Fruit fly (Drosophila melanogaster) whole organism: ENCODE measurements around the gene Ogg1.

Experiments used
- CG8478 ChIP-seq: fragments of >200 bp; optimal IDR thresholded peaks from 2 replicates; lab custom pipeline; 2018; ENCODE audit warnings: inconsistent platforms
- Dll ChIP-seq: fragments of >200 bp; optimal IDR thresholded peaks from 2 replicates; lab custom pipeline; 2017
- EcR ChIP-seq, 2 experiments: fragments of >200 bp; optimal IDR thresholded peaks; 2 replicates each; lab custom pipeline; 2017; ENCODE audit warnings: missing biosample characterization in 2 of 2, missing genetic modification characterization in 2 of 2, missing genetic modification reagents in 2 of 2
- pan ChIP-seq: fragments of >200 bp; optimal IDR thresholded peaks from 2 replicates; lab custom pipeline; 2017
- psq ChIP-seq: fragments of >200 bp; optimal IDR thresholded peaks from 2 replicates; lab custom pipeline; 2017
- usp ChIP-seq: fragments of >200 bp; optimal IDR thresholded peaks from 2 replicates; lab custom pipeline; 2017; ENCODE audit warnings: missing biosample characterization, missing genetic modification characterization, mixed read lengths

The Ogg1 gene

dm6 chrX:8690003-8690402, at the start of gene Ogg1, which contains the start of gene Ppt1:
Gene Ogg1 (plus strand): TSS chrX:8690327.
Gene Ppt1 (minus strand): TSS chrX:8690227.
- TF ChIP-seq Dll (no peak), usp (no peak), pan (lab: Kevin White, UChicago) (no peak), CG8478 (lab: Kevin White, UChicago) (no peak), EcR (GFP tag; optimal IDR thresholded peaks at IDR 0.05; lab: Kevin White, UChicago) (no peak), psq (lab: Kevin White, UChicago) (no peak)

DNA sequence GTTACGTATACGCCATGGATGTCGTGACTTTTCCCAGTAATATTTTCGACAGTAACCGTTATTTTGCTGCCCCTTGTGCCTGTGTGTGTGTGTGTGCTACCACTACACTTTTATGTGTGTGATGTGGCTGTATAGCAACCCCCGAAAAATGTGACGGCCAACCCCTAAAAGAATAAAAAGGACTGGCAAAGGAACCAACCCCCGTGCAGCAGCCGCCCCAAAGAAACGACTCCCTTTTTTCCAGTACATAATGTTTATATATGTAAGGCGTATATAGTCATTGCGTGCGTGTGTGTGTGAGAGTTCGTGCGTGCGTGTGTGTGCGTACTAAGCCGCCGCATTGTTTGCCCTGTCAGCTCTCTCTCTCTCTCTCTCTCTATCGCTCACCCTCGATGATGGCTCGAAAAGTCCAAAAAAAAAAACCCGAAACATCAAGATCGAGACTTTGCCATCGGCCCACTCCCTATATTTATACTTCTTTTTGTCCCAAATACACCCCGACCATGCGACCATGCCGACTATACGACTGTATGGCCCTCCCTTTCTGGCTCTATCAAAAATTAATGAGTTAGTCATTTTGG, 49.4 kb upstream of the Ogg1 start:
- no peak for TF ChIP-seq EcR (GFP tag; optimal IDR thresholded peaks at IDR 0.05; lab: Kevin White, UChicago)
- no peak for TF ChIP-seq CG8478 (lab: Kevin White, UChicago)
- TF ChIP-seq Dll = no peak
- no peak for TF ChIP-seq pan (lab: Kevin White, UChicago)
- no peak for TF ChIP-seq psq (lab: Kevin White, UChicago)
- TF ChIP-seq usp = no peak

DNA sequence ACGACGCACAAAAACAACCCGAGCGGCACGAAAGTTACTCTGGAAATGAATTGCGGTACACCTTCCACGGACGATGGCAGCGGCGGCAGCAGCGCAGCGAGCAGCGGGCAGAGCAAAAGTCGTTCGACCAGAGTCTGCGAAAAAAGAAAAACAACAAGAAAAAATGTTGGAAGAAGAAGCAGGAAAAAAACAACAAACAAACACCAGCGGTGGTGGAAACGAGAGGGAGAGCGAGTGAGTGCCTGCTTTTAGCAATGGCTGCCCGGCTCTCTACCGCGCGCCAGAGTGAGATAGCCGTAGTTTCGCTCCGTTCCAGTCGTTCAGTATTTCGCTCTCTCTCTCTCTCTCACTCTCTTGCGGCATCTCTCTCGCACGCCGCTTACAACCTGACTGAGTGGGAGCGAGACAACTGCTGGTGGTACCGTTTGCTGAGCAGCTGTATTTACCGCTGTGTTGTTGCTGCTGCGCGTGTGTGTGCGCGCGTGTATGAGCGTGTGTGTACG, 39.4 kb upstream of the Ogg1 start, which contains the start of gene oc:
TSS of gene oc (minus strand) at position 51 of the 503 bp plus-strand sequence.
- TF ChIP-seq psq (lab: Kevin White, UChicago) = no peak
- no peak for TF ChIP-seq pan (lab: Kevin White, UChicago)
- no peak for TF ChIP-seq usp
- TF ChIP-seq Dll = peak; percentile 7
- no peak for TF ChIP-seq EcR (GFP tag; optimal IDR thresholded peaks at IDR 0.05; lab: Kevin White, UChicago)
- peak; percentile 100 for TF ChIP-seq CG8478 (lab: Kevin White, UChicago)

dm6 chrX:8653955-8654589, 36.1 kb upstream of the Ogg1 start:
- TF ChIP-seq usp = no peak
- no peak for TF ChIP-seq EcR (GFP tag; optimal IDR thresholded peaks at IDR 0.05; lab: Kevin White, UChicago)
- TF ChIP-seq Dll = no peak
- TF ChIP-seq psq (lab: Kevin White, UChicago) = no peak
- no peak for TF ChIP-seq pan (lab: Kevin White, UChicago)
- TF ChIP-seq CG8478 (lab: Kevin White, UChicago) = no peak

DNA sequence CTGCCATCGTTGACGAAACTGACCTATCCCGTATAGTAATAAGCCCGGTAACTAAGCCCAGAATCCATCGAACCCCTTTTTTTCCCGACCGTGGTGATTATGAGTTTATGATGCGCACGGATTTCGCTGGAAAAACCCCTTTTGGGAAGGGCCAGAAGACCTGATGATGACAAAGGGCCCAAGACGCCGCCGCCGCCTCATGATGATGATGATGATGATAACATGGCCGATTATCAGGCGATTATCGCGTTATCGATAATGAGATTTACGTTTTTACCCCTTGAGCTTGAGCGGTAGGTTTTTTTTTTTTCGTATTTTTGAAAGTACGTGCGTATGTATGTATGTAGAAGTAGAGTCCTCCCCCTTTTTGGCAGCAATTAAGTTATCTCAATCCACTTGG, 34.9 kb upstream of the Ogg1 start:
- TF ChIP-seq psq (lab: Kevin White, UChicago) (no peak), EcR (GFP tag; optimal IDR thresholded peaks at IDR 0.05; lab: Kevin White, UChicago) (no peak), CG8478 (lab: Kevin White, UChicago) (no peak), Dll (no peak), usp (no peak), pan (lab: Kevin White, UChicago) (no peak)

dm6 chrX:8656550-8657431, 33.3 kb upstream of the Ogg1 start:
- TF ChIP-seq psq (lab: Kevin White, UChicago) (no peak), CG8478 (lab: Kevin White, UChicago) (no peak), usp (no peak), Dll (no peak), pan (lab: Kevin White, UChicago) (no peak), EcR (GFP tag; optimal IDR thresholded peaks at IDR 0.05; lab: Kevin White, UChicago) (no peak)

DNA sequence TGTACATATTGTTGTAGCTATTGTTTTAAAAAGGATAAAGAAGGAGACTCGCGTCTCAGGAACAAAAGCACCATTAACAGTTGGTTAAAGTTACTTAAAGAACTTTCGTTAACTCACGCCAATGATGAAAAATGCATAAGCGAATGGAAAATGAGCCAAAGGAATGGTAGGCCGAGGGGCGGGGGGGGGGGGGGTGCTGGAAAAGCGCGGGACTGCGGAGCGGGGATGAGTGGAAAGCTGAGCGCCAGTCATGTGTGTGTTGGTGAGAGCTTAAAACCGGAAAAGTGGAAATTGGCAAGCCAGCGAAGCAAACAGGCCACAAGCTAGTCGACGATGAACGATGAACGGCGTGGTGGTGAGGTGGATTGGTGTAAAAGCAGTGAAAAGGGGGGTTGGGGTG, 32.1 kb upstream of the Ogg1 start:
- TF ChIP-seq psq (lab: Kevin White, UChicago) = no peak
- no peak for TF ChIP-seq Dll
- TF ChIP-seq CG8478 (lab: Kevin White, UChicago) = no peak
- no peak for TF ChIP-seq usp
- TF ChIP-seq pan (lab: Kevin White, UChicago) = no peak
- TF ChIP-seq EcR (GFP tag; optimal IDR thresholded peaks at IDR 0.05; lab: Kevin White, UChicago) = no peak

dm6 chrX:8660354-8660753, 29.8 kb upstream of the Ogg1 start:
- no peak for TF ChIP-seq pan (lab: Kevin White, UChicago)
- TF ChIP-seq psq (lab: Kevin White, UChicago) = no peak
- no peak for TF ChIP-seq Dll

- TF ChIP-seq Dll = peak; percentile 57
- no peak for TF ChIP-seq EcR (GFP tag; optimal IDR thresholded peaks at IDR 0.05; lab: Kevin White, UChicago)
- no peak for TF ChIP-seq CG8478 (lab: Kevin White, UChicago)
Measured at dm6 chrX:8661162-8661807, 28.8 kb upstream of the Ogg1 start.

DNA sequence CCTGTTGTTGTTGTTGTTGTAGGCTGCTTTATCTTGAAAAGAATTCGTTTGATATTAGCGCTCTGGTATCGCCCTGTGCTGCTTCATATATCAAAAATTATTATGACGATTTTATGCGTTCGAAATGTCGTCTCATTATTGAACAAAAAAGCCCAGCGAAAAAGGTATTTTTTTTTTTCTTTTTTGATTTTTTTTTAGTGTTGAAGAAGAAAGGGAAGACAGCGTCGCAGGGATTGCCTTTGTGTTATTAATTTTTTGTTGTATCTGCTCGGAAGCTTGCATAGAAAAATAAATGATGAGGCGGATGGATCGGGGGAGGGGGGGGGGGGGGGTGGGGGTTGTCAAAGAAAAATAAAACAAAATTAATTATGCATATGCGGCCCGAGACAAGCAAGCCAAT, 27.9 kb upstream of the Ogg1 start:
- TF ChIP-seq pan (lab: Kevin White, UChicago) (no peak), CG8478 (lab: Kevin White, UChicago) (no peak), Dll (no peak), EcR (GFP tag; optimal IDR thresholded peaks at IDR 0.05; lab: Kevin White, UChicago) (no peak), psq (lab: Kevin White, UChicago) (no peak), usp (no peak)

dm6 chrX:8663795-8664194, 26.3 kb upstream of the Ogg1 start:
- no peak for TF ChIP-seq psq (lab: Kevin White, UChicago)
- no peak for TF ChIP-seq EcR (GFP tag; optimal IDR thresholded peaks at IDR 0.05; lab: Kevin White, UChicago)
- TF ChIP-seq CG8478 (lab: Kevin White, UChicago) = no peak
- no peak for TF ChIP-seq usp
- no peak for TF ChIP-seq Dll
- no peak for TF ChIP-seq pan (lab: Kevin White, UChicago)
